Worm (Caenorhabditis elegans) whole organism, L3 larva: ENCODE results near the gene ipp-5.

ENCODE experiments used
- ZK546.5 ChIP-seq: sonication (generic microtip); optimal IDR thresholded peaks from 2 replicates; lab custom pipeline; 2017; ENCODE audit warnings: missing biosample characterization, missing genetic modification characterization
- aly-2 ChIP-seq: fragments of 150-350 bp; optimal IDR thresholded peaks from 2 replicates; lab custom pipeline; 2014; ENCODE audit warnings: missing biosample characterization, missing genetic modification characterization
- ama-1 ChIP-seq: fragments of 150-350 bp; optimal IDR thresholded peaks from 2 replicates; lab custom pipeline; 2018
- ceh-28 ChIP-seq: fragments of 150-350 bp; optimal IDR thresholded peaks from 2 replicates; lab custom pipeline; 2014; ENCODE audit warnings: missing biosample characterization, missing genetic modification reagents, missing genetic modification characterization
- ceh-82 ChIP-seq: fragments of 150-350 bp; optimal IDR thresholded peaks from 2 replicates; lab custom pipeline; 2014; ENCODE audit warnings: missing biosample characterization, missing genetic modification characterization
- ceh-9 ChIP-seq: sonication (generic microtip); optimal IDR thresholded peaks from 2 replicates; lab custom pipeline; 2018; ENCODE audit warnings: missing biosample characterization, missing genetic modification characterization
- daf-12 ChIP-seq: fragments of 150-350 bp; optimal IDR thresholded peaks from 2 replicates; lab custom pipeline; 2014; ENCODE audit warnings: missing biosample characterization, missing genetic modification reagents, missing genetic modification characterization
- egl-27 ChIP-seq: sonication (generic microtip); optimal IDR thresholded peaks from 4 replicates; lab custom pipeline; 2017; ENCODE audit warnings: missing biosample characterization, missing genetic modification reagents, missing genetic modification characterization
- egl-5 ChIP-seq: fragments of 150-350 bp; optimal IDR thresholded peaks from 2 replicates; lab custom pipeline; 2017; ENCODE audit warnings: missing biosample characterization, missing genetic modification reagents, missing genetic modification characterization, inconsistent platforms
- elt-2 ChIP-seq: sonication (generic microtip); optimal IDR thresholded peaks from 2 replicates; lab custom pipeline; 2016; ENCODE audit warnings: missing genetic modification reagents, mild to moderate bottlenecking, missing genetic modification characterization, missing compliant biosample characterization
- elt-3 ChIP-seq, 3 experiments: fragments of 150-350 bp in 1 of 3; sonication (generic microtip) in 2 of 3; optimal IDR thresholded peaks; 2 replicates in 2 of 3; 4 replicates in 1 of 3; lab custom pipeline; 2014 to 2017; ENCODE audit warnings: missing biosample characterization in 3 of 3, missing genetic modification characterization in 3 of 3
- eor-1 ChIP-seq, 2 experiments: fragments of 150-350 bp; optimal IDR thresholded peaks; 2 replicates each; lab custom pipeline; 2014 to 2018; ENCODE audit warnings: missing biosample characterization in 2 of 2, missing genetic modification characterization in 2 of 2
- fkh-2 ChIP-seq: fragments of 150-350 bp; optimal IDR thresholded peaks from 2 replicates; lab custom pipeline; 2014; ENCODE audit warnings: missing biosample characterization, missing genetic modification reagents, missing genetic modification characterization
- fos-1 ChIP-seq: fragments of 150-350 bp; optimal IDR thresholded peaks from 2 replicates; lab custom pipeline; 2014; ENCODE audit warnings: missing biosample characterization, missing genetic modification characterization
- hmg-11 ChIP-seq: sonication (generic microtip); optimal IDR thresholded peaks from 2 replicates; lab custom pipeline; 2016; ENCODE audit warnings: missing genetic modification characterization, missing compliant biosample characterization
- jun-1 ChIP-seq: fragments of 150-350 bp; optimal IDR thresholded peaks from 2 replicates; lab custom pipeline; 2014; ENCODE audit warnings: missing biosample characterization, missing genetic modification reagents, missing genetic modification characterization
- lin-39 ChIP-seq: fragments of 150-350 bp; optimal IDR thresholded peaks from 2 replicates; lab custom pipeline; 2018; ENCODE audit warnings: missing biosample characterization, missing genetic modification reagents, missing genetic modification characterization
- lsy-12 ChIP-seq: sonication (generic microtip); optimal IDR thresholded peaks from 2 replicates; lab custom pipeline; 2016; ENCODE audit warnings: mild to moderate bottlenecking, missing genetic modification characterization, missing compliant biosample characterization
- mdl-1 ChIP-seq: fragments of 150-350 bp; optimal IDR thresholded peaks from 2 replicates; lab custom pipeline; 2014; ENCODE audit warnings: missing biosample characterization, missing genetic modification characterization
- mml-1 ChIP-seq: fragments of 150-350 bp; sonication (generic microtip); optimal IDR thresholded peaks from 3 replicates; lab custom pipeline; 2014; ENCODE audit warnings: missing biosample characterization, missing genetic modification characterization
- nfya-1 ChIP-seq: sonication (generic microtip); optimal IDR thresholded peaks from 2 replicates; lab custom pipeline; 2017; ENCODE audit warnings: missing genetic modification characterization, mild to moderate bottlenecking, missing compliant biosample characterization, antibody characterized with exemption, moderate library complexity; ENCODE audit not compliant: insufficient read depth
- nhr-12 ChIP-seq: fragments of 150-350 bp; optimal IDR thresholded peaks from 2 replicates; lab custom pipeline; 2014; ENCODE audit warnings: missing biosample characterization, missing genetic modification characterization
- nhr-23 ChIP-seq: fragments of 150-350 bp; optimal IDR thresholded peaks from 2 replicates; lab custom pipeline; 2014; ENCODE audit warnings: missing biosample characterization, missing genetic modification reagents, missing genetic modification characterization
- nhr-237 ChIP-seq: fragments of 150-350 bp; optimal IDR thresholded peaks from 2 replicates; lab custom pipeline; 2014; ENCODE audit warnings: missing biosample characterization, missing genetic modification characterization
- nhr-25 ChIP-seq: sonication (generic microtip); optimal IDR thresholded peaks from 2 replicates; lab custom pipeline; 2017; ENCODE audit warnings: missing biosample characterization, missing genetic modification characterization
- nhr-28 ChIP-seq: fragments of 150-350 bp; optimal IDR thresholded peaks from 2 replicates; lab custom pipeline; 2014; ENCODE audit warnings: missing biosample characterization, missing genetic modification characterization
- nhr-43 ChIP-seq: sonication (generic microtip); optimal IDR thresholded peaks from 2 replicates; lab custom pipeline; 2016; ENCODE audit warnings: mild to moderate bottlenecking, missing genetic modification characterization, missing compliant biosample characterization; ENCODE audit not compliant: poor library complexity, severe bottlenecking
- nhr-67 ChIP-seq: fragments of 150-350 bp; optimal IDR thresholded peaks from 2 replicates; lab custom pipeline; 2014; ENCODE audit warnings: missing biosample characterization, missing genetic modification characterization
- nhr-77 ChIP-seq: fragments of 150-350 bp; optimal IDR thresholded peaks from 2 replicates; lab custom pipeline; 2014; ENCODE audit warnings: missing biosample characterization, missing genetic modification characterization
- pha-4 ChIP-seq: fragments of 150-350 bp; optimal IDR thresholded peaks from 2 replicates; lab custom pipeline; 2014; ENCODE audit warnings: missing biosample characterization, missing genetic modification reagents, missing genetic modification characterization
- pqm-1 ChIP-seq: fragments of 150-350 bp; optimal IDR thresholded peaks from 2 replicates; lab custom pipeline; 2017; ENCODE audit warnings: missing biosample characterization, missing genetic modification characterization, inconsistent platforms
- sea-2 ChIP-seq: fragments of 150-350 bp; sonication (generic microtip); optimal IDR thresholded peaks from 4 replicates; lab custom pipeline; 2014; ENCODE audit warnings: missing biosample characterization, missing genetic modification reagents, missing genetic modification characterization
- skn-1 ChIP-seq: fragments of 150-350 bp; optimal IDR thresholded peaks from 2 replicates; lab custom pipeline; 2014; ENCODE audit warnings: missing biosample characterization, missing genetic modification characterization
- snpc-4 ChIP-seq: fragments of 150-350 bp; optimal IDR thresholded peaks from 2 replicates; lab custom pipeline; 2014; ENCODE audit warnings: missing biosample characterization, missing genetic modification characterization
- tbx-2 ChIP-seq: sonication (generic microtip); optimal IDR thresholded peaks from 2 replicates; lab custom pipeline; 2016; ENCODE audit warnings: mild to moderate bottlenecking, missing genetic modification characterization, missing compliant biosample characterization
- unc-39 ChIP-seq: sonication (generic microtip); optimal IDR thresholded peaks from 4 replicates; lab custom pipeline; 2017; ENCODE audit warnings: missing biosample characterization, missing genetic modification characterization
- unc-62 ChIP-seq: fragments of 150-350 bp; sonication (generic microtip); optimal IDR thresholded peaks from 4 replicates; lab custom pipeline; 2014; ENCODE audit warnings: missing biosample characterization, missing genetic modification reagents, missing genetic modification characterization
- zag-1 ChIP-seq: fragments of 150-350 bp; optimal IDR thresholded peaks from 2 replicates; lab custom pipeline; 2014; ENCODE audit warnings: missing biosample characterization, missing genetic modification characterization
- ztf-4 ChIP-seq: fragments of 150-350 bp; optimal IDR thresholded peaks from 2 replicates; lab custom pipeline; 2014; ENCODE audit warnings: missing biosample characterization, missing genetic modification characterization

ipp-5 gene

ce11 chrX:6057580-6058305, 26.5 kb downstream of the ipp-5 start, which contains the start of gene gln-1:
TSS of gene gln-1 (plus strand) at chrX:6058255.
- peak; percentile 47 for TF ChIP-seq jun-1 (tag; lab: Kevin White, UChicago)
- no peak for TF ChIP-seq nhr-28
- TF ChIP-seq fkh-2, result no peak
- TF ChIP-seq pqm-1 (tag; lab: Kevin White, UChicago), result peak; percentile 87
- TF ChIP-seq nhr-77 (tag; lab: Kevin White, UChicago), result no peak
- TF ChIP-seq nhr-237 (tag; lab: Kevin White, UChicago), result no peak
- peak; percentile 8 for TF ChIP-seq nfya-1
- TF ChIP-seq elt-3 (tag; optimal IDR thresholded peaks at IDR 0.05; lab: Kevin White, UChicago), result no peak
- no peak for TF ChIP-seq unc-39 (tag; lab: Kevin White, UChicago)
- no peak for TF ChIP-seq ceh-82
- TF ChIP-seq snpc-4 (tag; lab: Kevin White, UChicago), result no peak
- TF ChIP-seq pha-4 (tag; lab: Kevin White, UChicago), result peak; percentile 64
- TF ChIP-seq nhr-67 (tag; lab: Kevin White, UChicago), result no peak
- no peak for TF ChIP-seq eor-1 (tag; optimal IDR thresholded peaks at IDR 0.05; lab: Kevin White, UChicago)
- peak; percentile 87 for TF ChIP-seq elt-2 (tag; lab: Kevin White, UChicago)

ce11 chrX:6059163-6059782, 28.0 kb downstream of the ipp-5 start:
- TF ChIP-seq nhr-237 (tag; lab: Kevin White, UChicago) (no peak), unc-39 (tag; lab: Kevin White, UChicago) (no peak), nhr-12 (tag; lab: Kevin White, UChicago) (no peak), fkh-2 (no peak), ztf-4 (no peak), tbx-2 (tag; lab: Kevin White, UChicago) (no peak), pha-4 (tag; lab: Kevin White, UChicago) (no peak), ceh-28 (tag; lab: Kevin White, UChicago) (no peak), nhr-28 (no peak), ZK546.5 (no peak), eor-1 (tag; optimal IDR thresholded peaks at IDR 0.05; lab: Kevin White, UChicago) (no peak), nfya-1 (no peak), egl-27 (tag; lab: Kevin White, UChicago) (no peak), ama-1 (lab: Kevin White, UChicago) (no peak), egl-5 (tag; lab: Kevin White, UChicago) (no peak), nhr-25 (no peak), snpc-4 (tag; lab: Kevin White, UChicago) (no peak), sea-2 (GFP tag; lab: Kevin White, UChicago) (no peak), unc-62 (GFP tag; lab: Kevin White, UChicago) (no peak), mdl-1 (tag; lab: Kevin White, UChicago) (no peak), elt-2 (tag; lab: Kevin White, UChicago) (peak; percentile 98), fos-1 (tag; lab: Kevin White, UChicago) (no peak), aly-2 (tag; lab: Kevin White, UChicago) (no peak), lsy-12 (tag; lab: Kevin White, UChicago) (no peak), ceh-82 (no peak), lin-39 (tag; lab: Kevin White, UChicago) (no peak), jun-1 (tag; lab: Kevin White, UChicago) (peak; percentile 15), zag-1 (tag; lab: Kevin White, UChicago) (no peak), nhr-43 (tag; lab: Kevin White, UChicago) (no peak), hmg-11 (no peak), mml-1 (no peak), skn-1 (tag; lab: Kevin White, UChicago) (peak; percentile 2), pqm-1 (tag; lab: Kevin White, UChicago) (peak; percentile 55), ceh-9 (tag; lab: Kevin White, UChicago) (no peak), daf-12 (no peak), elt-3 (tag; optimal IDR thresholded peaks at IDR 0.05; lab: Kevin White, UChicago) (no peak)

- TF ChIP-seq mdl-1 (tag; lab: Kevin White, UChicago), result no peak
- TF ChIP-seq nhr-23 (tag; lab: Kevin White, UChicago), result peak; percentile 63
- peak; percentile 50 for TF ChIP-seq nhr-25
These were observed 33.1 kb downstream of the ipp-5 start for ce11 chrX:6064385-6064784.
